Worm (Caenorhabditis elegans) whole organism, young adult: Measurements from ENCODE around the gene cpi-2.

ENCODE experiments used
- C17E4.6 ChIP-seq: fragments of 200-800 bp; sonication (Bioruptor generic); IDR thresholded peaks from 2 replicates; pipeline ENCODE4 v1.3.6; 2022; ENCODE audit warnings: missing genetic modification reagents, missing genetic modification characterization, missing compliant biosample characterization
- D2030.7 ChIP-seq: fragments of 200-800 bp; sonication (Bioruptor generic); IDR thresholded peaks from 2 replicates; pipeline ENCODE4 v1.3.6; 2022; ENCODE audit warnings: missing genetic modification reagents, missing genetic modification characterization, missing compliant biosample characterization
- F33H1.4 ChIP-seq: fragments of 200-800 bp; sonication (Bioruptor generic); IDR thresholded peaks from 2 replicates; pipeline ENCODE4 v1.3.6; 2022; ENCODE audit warnings: missing genetic modification reagents, missing genetic modification characterization, missing compliant biosample characterization
- F37B4.10 ChIP-seq: fragments of 200-800 bp; sonication (Bioruptor generic); IDR thresholded peaks from 2 replicates; pipeline ENCODE4 v1.3.6; 2022; ENCODE audit warnings: missing genetic modification characterization, missing compliant biosample characterization
- F49E8.2 ChIP-seq: sonication (generic microtip); optimal IDR thresholded peaks from 3 replicates; lab custom pipeline; 2017; ENCODE audit warnings: missing genetic modification characterization, mild to moderate bottlenecking, missing compliant biosample characterization, antibody characterized with exemption, moderate library complexity; ENCODE audit not compliant: insufficient read depth
- F55B11.4 ChIP-seq: sonication (generic microtip); optimal IDR thresholded peaks from 2 replicates; lab custom pipeline; 2016; ENCODE audit warnings: missing compliant biosample characterization, missing genetic modification characterization, borderline replicate concordance; ENCODE audit not compliant: insufficient read depth
- F57C9.4 ChIP-seq: sonication (generic microtip); optimal IDR thresholded peaks from 2 replicates; lab custom pipeline; 2017; ENCODE audit warnings: mild to moderate bottlenecking, missing genetic modification characterization, missing compliant biosample characterization
- K11D2.4 ChIP-seq: fragments of 200-800 bp; sonication (Bioruptor generic); IDR thresholded peaks from 2 replicates; pipeline ENCODE4 v1.3.6; 2022; ENCODE audit warnings: missing genetic modification reagents, missing genetic modification characterization, missing compliant biosample characterization
- K12H6.12 ChIP-seq: fragments of 200-800 bp; sonication (Bioruptor generic); optimal IDR thresholded peaks from 2 replicates; lab custom pipeline; 2018; ENCODE audit warnings: mild to moderate bottlenecking, missing genetic modification characterization, missing compliant biosample characterization
- T07F8.4 ChIP-seq: sonication (generic microtip); optimal IDR thresholded peaks from 2 replicates; lab custom pipeline; 2016; ENCODE audit warnings: mild to moderate bottlenecking, missing genetic modification characterization, moderate library complexity, missing compliant biosample characterization
- T26A5.8 ChIP-seq: sonication (generic microtip); optimal IDR thresholded peaks from 2 replicates; lab custom pipeline; 2016; ENCODE audit warnings: missing genetic modification characterization, missing compliant biosample characterization
- Y53G8AR.9 ChIP-seq: fragments of 200-800 bp; sonication (Bioruptor generic); conservative IDR thresholded peaks from 2 replicates; pipeline ENCODE4 v1.3.6; 2022; ENCODE audit warnings: missing genetic modification reagents, missing genetic modification characterization, missing compliant biosample characterization
- akir-1 ChIP-seq: fragments of 200-800 bp; sonication (Bioruptor generic); optimal IDR thresholded peaks from 2 replicates; lab custom pipeline; 2018; ENCODE audit warnings: mild to moderate bottlenecking, missing genetic modification characterization, moderate library complexity, missing compliant biosample characterization
- attf-3 ChIP-seq: fragments of 200-800 bp; sonication (Bioruptor generic); conservative IDR thresholded peaks from 2 replicates; pipeline ENCODE4 v1.3.6; 2022; ENCODE audit warnings: missing genetic modification reagents, missing genetic modification characterization, missing compliant biosample characterization
- bed-2 ChIP-seq: fragments of 200-800 bp; sonication (Bioruptor generic); IDR thresholded peaks from 2 replicates; pipeline ENCODE4 v1.3.6; 2022; ENCODE audit warnings: missing genetic modification reagents, missing genetic modification characterization, missing compliant biosample characterization
- ccch-3 ChIP-seq: fragments of 200-800 bp; sonication (Bioruptor generic); optimal IDR thresholded peaks from 2 replicates; lab custom pipeline; 2018; ENCODE audit warnings: mild to moderate bottlenecking, missing genetic modification characterization, missing compliant biosample characterization
- cebp-2 ChIP-seq: fragments of 200-800 bp; sonication (Bioruptor generic); IDR thresholded peaks from 2 replicates; pipeline ENCODE4 v1.3.6; 2022; ENCODE audit warnings: missing genetic modification characterization, missing compliant biosample characterization
- ceh-100 ChIP-seq: fragments of 200-800 bp; sonication (Bioruptor generic); IDR thresholded peaks from 2 replicates; pipeline ENCODE4 v1.3.6; 2022; ENCODE audit warnings: missing genetic modification reagents, missing genetic modification characterization, missing compliant biosample characterization
- ceh-27 ChIP-seq: fragments of 200-800 bp; sonication (Bioruptor generic); optimal IDR thresholded peaks from 2 replicates; lab custom pipeline; 2018; ENCODE audit warnings: mild to moderate bottlenecking, missing genetic modification characterization, moderate library complexity, missing compliant biosample characterization
- ceh-58 ChIP-seq: fragments of 200-800 bp; sonication (Bioruptor generic); IDR thresholded peaks from 2 replicates; pipeline ENCODE4 v1.3.6; 2022; ENCODE audit warnings: missing genetic modification characterization, missing compliant biosample characterization
- ceh-79 ChIP-seq: sonication (generic microtip); optimal IDR thresholded peaks from 2 replicates; lab custom pipeline; 2017; ENCODE audit warnings: mild to moderate bottlenecking, missing genetic modification characterization, missing compliant biosample characterization
- egl-18 ChIP-seq: fragments of 200-800 bp; sonication (Bioruptor generic); IDR thresholded peaks from 2 replicates; pipeline ENCODE4 v1.3.6; 2022; ENCODE audit warnings: missing genetic modification reagents, missing genetic modification characterization, missing compliant biosample characterization
- ekl-4 ChIP-seq: fragments of 200-800 bp; sonication (Bioruptor generic); IDR thresholded peaks from 2 replicates; pipeline ENCODE4 v1.3.6; 2022; ENCODE audit warnings: missing genetic modification reagents, missing genetic modification characterization, missing compliant biosample characterization
- fkh-3 ChIP-seq: sonication (generic microtip); optimal IDR thresholded peaks from 2 replicates; lab custom pipeline; 2016; ENCODE audit warnings: mild to moderate bottlenecking, missing genetic modification characterization, missing compliant biosample characterization
- hlh-12 ChIP-seq: sonication (generic microtip); optimal IDR thresholded peaks from 2 replicates; lab custom pipeline; 2016; ENCODE audit warnings: missing genetic modification characterization, missing compliant biosample characterization
- hlh-26 ChIP-seq: fragments of 200-800 bp; sonication (Bioruptor generic); conservative IDR thresholded peaks from 2 replicates; pipeline ENCODE4 v1.3.6; 2022; ENCODE audit warnings: missing genetic modification reagents, missing genetic modification characterization, missing compliant biosample characterization
- hrde-1 ChIP-seq: sonication (generic microtip); optimal IDR thresholded peaks from 2 replicates; lab custom pipeline; 2016; ENCODE audit warnings: missing genetic modification characterization, mild to moderate bottlenecking, missing compliant biosample characterization, moderate library complexity, missing genotype, missing genetic modification reagents, borderline replicate concordance
- hsf-1 ChIP-seq: fragments of 200-800 bp; sonication (Bioruptor generic); IDR thresholded peaks from 2 replicates; pipeline ENCODE4 v1.3.6; 2022; ENCODE audit warnings: missing genetic modification reagents, missing genetic modification characterization, missing compliant biosample characterization
- lin-35 ChIP-seq, 3 experiments: fragments of 150-350 bp in 2 of 3; sonication (generic microtip) in 1 of 3; optimal IDR thresholded peaks; 2 replicates each; lab custom pipeline; 2014 to 2018; ENCODE audit warnings: missing biosample characterization in 3 of 3, missing genetic modification characterization in 3 of 3, missing genetic modification reagents in 3 of 3
- lin-54 ChIP-seq: fragments of 200-800 bp; sonication (Bioruptor generic); optimal IDR thresholded peaks from 2 replicates; lab custom pipeline; 2018; ENCODE audit warnings: mild to moderate bottlenecking, missing genetic modification characterization, missing compliant biosample characterization
- lir-1 ChIP-seq: fragments of 200-800 bp; sonication (Bioruptor generic); conservative IDR thresholded peaks from 2 replicates; pipeline ENCODE4 v1.3.6; 2022; ENCODE audit warnings: missing genetic modification reagents, missing genetic modification characterization, missing compliant biosample characterization
- lsl-1 ChIP-seq: fragments of 200-800 bp; sonication (Bioruptor generic); optimal IDR thresholded peaks from 2 replicates; lab custom pipeline; 2018; ENCODE audit warnings: mild to moderate bottlenecking, missing genetic modification characterization, moderate library complexity, missing compliant biosample characterization
- madf-10 ChIP-seq: sonication (generic microtip); optimal IDR thresholded peaks from 2 replicates; lab custom pipeline; 2016; ENCODE audit warnings: mild to moderate bottlenecking, missing genetic modification characterization, missing compliant biosample characterization
- madf-6 ChIP-seq: fragments of 200-800 bp; sonication (Bioruptor generic); IDR thresholded peaks from 2 replicates; pipeline ENCODE4 v1.3.6; 2022; ENCODE audit warnings: missing genetic modification reagents, missing genetic modification characterization, missing compliant biosample characterization
- mel-28 ChIP-seq: sonication (generic microtip); optimal IDR thresholded peaks from 2 replicates; lab custom pipeline; 2016; ENCODE audit warnings: borderline replicate concordance, mild to moderate bottlenecking, missing genetic modification characterization, missing compliant biosample characterization
- mes-4 ChIP-seq: sonication (generic microtip); optimal IDR thresholded peaks from 2 replicates; lab custom pipeline; 2016; ENCODE audit warnings: missing genotype, missing genetic modification characterization, missing compliant biosample characterization
- nfya-1 ChIP-seq: sonication (generic microtip); optimal IDR thresholded peaks from 2 replicates; lab custom pipeline; 2017; ENCODE audit warnings: antibody characterized with exemption, missing compliant biosample characterization, missing genetic modification characterization, borderline replicate concordance; ENCODE audit not compliant: insufficient read depth
- pbrm-1 ChIP-seq: fragments of 200-800 bp; sonication (Bioruptor generic); IDR thresholded peaks from 2 replicates; pipeline ENCODE4 v1.3.6; 2022; ENCODE audit warnings: missing genetic modification reagents, missing genetic modification characterization, missing compliant biosample characterization
- rcor-1 ChIP-seq: fragments of 200-800 bp; sonication (Bioruptor generic); IDR thresholded peaks from 2 replicates; pipeline ENCODE4 v1.3.6; 2022; ENCODE audit warnings: missing genetic modification reagents, missing genetic modification characterization, missing compliant biosample characterization
- sdz-38 ChIP-seq: sonication (generic microtip); optimal IDR thresholded peaks from 2 replicates; lab custom pipeline; 2016; ENCODE audit warnings: missing genotype, missing genetic modification characterization, missing compliant biosample characterization
- sptf-2 ChIP-seq: fragments of 200-800 bp; sonication (Bioruptor generic); optimal IDR thresholded peaks from 2 replicates; lab custom pipeline; 2018; ENCODE audit warnings: mild to moderate bottlenecking, missing genetic modification characterization, missing compliant biosample characterization
- tbp1 ChIP-seq: fragments of 200-800 bp; sonication (Bioruptor generic); optimal IDR thresholded peaks from 2 replicates; lab custom pipeline; 2018; ENCODE audit warnings: mild to moderate bottlenecking, missing genetic modification characterization, missing compliant biosample characterization
- unc-62 ChIP-seq: fragments of 150-350 bp; optimal IDR thresholded peaks from 2 replicates; lab custom pipeline; 2014; ENCODE audit warnings: missing biosample characterization, missing genetic modification reagents, missing genetic modification characterization
- ztf-22 ChIP-seq: fragments of 200-800 bp; sonication (Bioruptor generic); optimal IDR thresholded peaks from 2 replicates; lab custom pipeline; 2018; ENCODE audit warnings: mild to moderate bottlenecking, missing genetic modification characterization, moderate library complexity, missing compliant biosample characterization
- ztf-25 ChIP-seq: fragments of 200-800 bp; sonication (Bioruptor generic); IDR thresholded peaks from 2 replicates; pipeline ENCODE4 v1.3.6; 2022; ENCODE audit warnings: missing genetic modification reagents, missing genetic modification characterization, missing compliant biosample characterization
- ztf-26 ChIP-seq: sonication (generic microtip); optimal IDR thresholded peaks from 2 replicates; lab custom pipeline; 2017; ENCODE audit warnings: missing genetic modification characterization, missing compliant biosample characterization
- ztf-28 ChIP-seq: fragments of 200-800 bp; sonication (Bioruptor generic); IDR thresholded peaks from 2 replicates; pipeline ENCODE4 v1.3.6; 2022; ENCODE audit warnings: missing genetic modification reagents, missing genetic modification characterization, missing compliant biosample characterization
- ztf-3 ChIP-seq: fragments of 200-800 bp; sonication (Bioruptor generic); optimal IDR thresholded peaks from 2 replicates; lab custom pipeline; 2018; ENCODE audit warnings: mild to moderate bottlenecking, missing genetic modification characterization, missing compliant biosample characterization

The cpi-2 gene

DNA sequence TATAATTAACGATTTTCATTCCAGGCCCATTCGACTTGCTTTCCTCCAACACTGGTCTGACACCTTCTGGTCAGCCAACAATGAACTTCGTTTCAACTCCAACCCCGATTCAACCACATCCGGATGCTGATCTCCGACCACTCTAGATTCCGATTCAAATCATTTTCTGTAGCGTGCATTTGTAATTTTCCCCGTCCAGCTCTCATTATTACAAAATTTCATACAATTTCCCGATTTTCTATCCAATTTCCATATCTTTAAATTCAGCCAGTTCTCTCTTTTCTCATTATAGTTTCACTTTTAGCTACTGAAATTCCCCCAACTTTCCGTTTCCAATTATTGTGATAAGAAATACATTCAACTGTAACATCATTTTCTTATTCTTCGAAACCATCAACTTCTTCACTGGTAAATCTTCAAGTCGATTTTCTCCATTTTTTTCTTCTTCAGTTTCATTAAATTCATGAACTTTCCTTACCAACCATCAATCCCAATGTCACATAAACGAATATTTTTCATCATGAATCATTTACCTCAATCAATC lies 28.2 kb upstream of the cpi-2 start:
- TF ChIP-seq hsf-1 (GFP tag; lab: Robert Waterston, UW) = peak; percentile 60; the same call in 1 of the 2 replicates
- TF ChIP-seq F49E8.2 (tag; lab: Kevin White, UChicago) = no peak
- TF ChIP-seq lin-54 = peak; percentile 22
- TF ChIP-seq cebp-2 (GFP tag; lab: Robert Waterston, UW) = no peak
- no peak for TF ChIP-seq T07F8.4 (tag; lab: Kevin White, UChicago)
- no peak for TF ChIP-seq tbp1
- TF ChIP-seq F33H1.4 (GFP tag; lab: Robert Waterston, UW) = no peak
- peak; percentile 30 for TF ChIP-seq hrde-1 (tag; lab: Kevin White, UChicago)
- no peak for TF ChIP-seq C17E4.6 (GFP tag; lab: Robert Waterston, UW)
- no peak for TF ChIP-seq ceh-27 (GFP tag; lab: Kevin White, UChicago)
- no peak for TF ChIP-seq F55B11.4 (tag; lab: Kevin White, UChicago)
- peak; percentile 32; the same call in 1 of the 2 replicates for TF ChIP-seq Y53G8AR.9
- no peak for TF ChIP-seq ztf-22
- TF ChIP-seq madf-10 (tag; lab: Kevin White, UChicago) = no peak
- TF ChIP-seq F37B4.10 (GFP tag; lab: Robert Waterston, UW) = no peak
- TF ChIP-seq ztf-25 (GFP tag; lab: Robert Waterston, UW) = no peak
- no peak for TF ChIP-seq rcor-1
- TF ChIP-seq ccch-3 (GFP tag; lab: Kevin White, UChicago) = no peak
- no peak for TF ChIP-seq ztf-3
- no peak for TF ChIP-seq ztf-26 (tag; lab: Kevin White, UChicago)
- TF ChIP-seq sptf-2 (GFP tag; lab: Kevin White, UChicago) = no peak
- TF ChIP-seq nfya-1 = no peak
- peak; percentile 40; the same call in 1 of the 2 replicates for TF ChIP-seq pbrm-1 (GFP tag; lab: Robert Waterston, UW)
- no peak for TF ChIP-seq mel-28 (tag; lab: Kevin White, UChicago)
- TF ChIP-seq ekl-4 (GFP tag; lab: Robert Waterston, UW) = no peak; the same call in 1 of the 2 replicates
- TF ChIP-seq hlh-12 = no peak
- TF ChIP-seq fkh-3 = no peak
- no peak for TF ChIP-seq unc-62 (GFP tag; lab: Kevin White, UChicago)
- TF ChIP-seq attf-3 (GFP tag; lab: Robert Waterston, UW) = no peak
- peak in 1 of 3 experiments; percentile 2 for TF ChIP-seq lin-35 (GFP tag; optimal IDR thresholded peaks at IDR 0.05; lab: Kevin White, UChicago)
- TF ChIP-seq ceh-58 (GFP tag; lab: Robert Waterston, UW) = no peak
- TF ChIP-seq ceh-79 = no peak
- TF ChIP-seq D2030.7 = no peak
- no peak for TF ChIP-seq K12H6.12 (tag; lab: Kevin White, UChicago)
- TF ChIP-seq hlh-26 (GFP tag; lab: Robert Waterston, UW) = no peak
- no peak for TF ChIP-seq K11D2.4 (GFP tag; lab: Robert Waterston, UW)
- no peak for TF ChIP-seq lir-1 (GFP tag; lab: Robert Waterston, UW)
- no peak for TF ChIP-seq lsl-1 (GFP tag; lab: Kevin White, UChicago)
- TF ChIP-seq egl-18 (GFP tag; lab: Robert Waterston, UW) = no peak
- TF ChIP-seq madf-6 = peak; percentile 67
- no peak for TF ChIP-seq mes-4 (tag; lab: Kevin White, UChicago)
- no peak for TF ChIP-seq akir-1 (GFP tag; lab: Kevin White, UChicago)
- no peak for TF ChIP-seq ztf-28
- no peak for TF ChIP-seq sdz-38 (tag; lab: Kevin White, UChicago)
- no peak for TF ChIP-seq T26A5.8 (tag; lab: Kevin White, UChicago)
- no peak for TF ChIP-seq bed-2 (GFP tag; lab: Robert Waterston, UW)
- TF ChIP-seq ceh-100 = no peak
- no peak for TF ChIP-seq F57C9.4 (tag; lab: Kevin White, UChicago)
